Worm (Caenorhabditis elegans) whole organism, L2 larva: ENCODE results near the gene dnj-25.

Experiments used
- C34F6.9 ChIP-seq: fragments of 150-350 bp; optimal IDR thresholded peaks from 2 replicates; lab custom pipeline; 2014; ENCODE audit warnings: missing biosample characterization, missing genetic modification characterization
- F13H6.1 ChIP-seq: sonication (generic microtip); optimal IDR thresholded peaks from 2 replicates; lab custom pipeline; 2016; ENCODE audit warnings: missing genetic modification characterization, missing compliant biosample characterization
- R02D3.7 ChIP-seq: fragments of 150-350 bp; optimal IDR thresholded peaks from 2 replicates; lab custom pipeline; 2014; ENCODE audit warnings: missing biosample characterization, missing genetic modification characterization
- Y55F3AM.14 ChIP-seq: fragments of 200-800 bp; sonication (Bioruptor generic); optimal IDR thresholded peaks from 2 replicates; lab custom pipeline; 2018; ENCODE audit warnings: mild to moderate bottlenecking, missing genetic modification characterization, missing compliant biosample characterization
- ZK546.5 ChIP-seq: sonication (generic microtip); optimal IDR thresholded peaks from 2 replicates; lab custom pipeline; 2017; ENCODE audit warnings: missing biosample characterization, missing genetic modification characterization
- aly-2 ChIP-seq: fragments of 150-350 bp; optimal IDR thresholded peaks from 2 replicates; lab custom pipeline; 2014; ENCODE audit warnings: missing biosample characterization, missing genetic modification characterization
- ama-1 ChIP-seq: fragments of 150-350 bp; optimal IDR thresholded peaks from 2 replicates; lab custom pipeline; 2018; ENCODE audit warnings: inconsistent platforms
- blmp-1 ChIP-seq: sonication (generic microtip); optimal IDR thresholded peaks from 2 replicates; lab custom pipeline; 2017; ENCODE audit warnings: missing genetic modification characterization, mild to moderate bottlenecking, missing compliant biosample characterization, antibody characterized with exemption, moderate library complexity; ENCODE audit not compliant: insufficient read depth
- ceh-16 ChIP-seq: fragments of 150-350 bp; optimal IDR thresholded peaks from 2 replicates; lab custom pipeline; 2014; ENCODE audit warnings: missing biosample characterization, missing genetic modification characterization
- ceh-82 ChIP-seq: fragments of 150-350 bp; optimal IDR thresholded peaks from 2 replicates; lab custom pipeline; 2014; ENCODE audit warnings: missing biosample characterization, missing genetic modification characterization
- crh-2 ChIP-seq: sonication (generic microtip); optimal IDR thresholded peaks from 2 replicates; lab custom pipeline; 2017; ENCODE audit warnings: missing biosample characterization, missing genetic modification characterization
- dmd-4 ChIP-seq: sonication (generic microtip); optimal IDR thresholded peaks from 2 replicates; lab custom pipeline; 2017; ENCODE audit warnings: missing biosample characterization, missing genetic modification characterization
- egl-27 ChIP-seq: sonication (generic microtip); optimal IDR thresholded peaks from 3 replicates; lab custom pipeline; 2017; ENCODE audit warnings: missing biosample characterization, missing genetic modification reagents, missing genetic modification characterization
- fos-1 ChIP-seq: fragments of 150-350 bp; optimal IDR thresholded peaks from 2 replicates; lab custom pipeline; 2014; ENCODE audit warnings: missing biosample characterization, missing genetic modification characterization
- gmeb-1 ChIP-seq: fragments of 150-350 bp; optimal IDR thresholded peaks from 2 replicates; lab custom pipeline; 2014; ENCODE audit warnings: missing biosample characterization, missing genetic modification characterization
- lin-11 ChIP-seq: fragments of 150-350 bp; sonication (generic microtip); optimal IDR thresholded peaks from 2 replicates; lab custom pipeline; 2014; ENCODE audit warnings: missing biosample characterization, missing genetic modification characterization, inconsistent platforms, mixed read lengths
- lin-39 ChIP-seq: fragments of 150-350 bp; optimal IDR thresholded peaks from 2 replicates; lab custom pipeline; 2014; ENCODE audit warnings: missing biosample characterization, missing genetic modification reagents, missing genetic modification characterization
- lsy-2 ChIP-seq, 2 experiments: fragments of 150-350 bp in 1 of 2; sonication (generic microtip) in 1 of 2; optimal IDR thresholded peaks; 2 replicates each; lab custom pipeline; 2014 to 2017; ENCODE audit warnings: missing biosample characterization in 2 of 2, missing genetic modification characterization in 2 of 2
- mab-5 ChIP-seq: fragments of 150-350 bp; optimal IDR thresholded peaks from 2 replicates; lab custom pipeline; 2014; ENCODE audit warnings: missing biosample characterization, missing genetic modification characterization
- mdl-1 ChIP-seq, 2 experiments: fragments of 150-350 bp in 1 of 2; sonication (generic microtip) in 1 of 2; optimal IDR thresholded peaks; 2 replicates each; lab custom pipeline; 2017; ENCODE audit warnings: missing biosample characterization in 2 of 2, missing genetic modification characterization in 2 of 2
- nhr-10 ChIP-seq: sonication (generic microtip); optimal IDR thresholded peaks from 2 replicates; lab custom pipeline; 2017; ENCODE audit warnings: missing biosample characterization, missing genetic modification characterization
- nhr-12 ChIP-seq: fragments of 150-350 bp; optimal IDR thresholded peaks from 2 replicates; lab custom pipeline; 2014; ENCODE audit warnings: missing biosample characterization, missing genetic modification characterization
- nhr-129 ChIP-seq: fragments of 150-350 bp; optimal IDR thresholded peaks from 2 replicates; lab custom pipeline; 2014; ENCODE audit warnings: missing biosample characterization, missing genetic modification characterization
- nhr-21 ChIP-seq: fragments of 150-350 bp; optimal IDR thresholded peaks from 2 replicates; lab custom pipeline; 2014; ENCODE audit warnings: missing biosample characterization, missing genetic modification characterization
- nhr-23 ChIP-seq: fragments of 150-350 bp; optimal IDR thresholded peaks from 2 replicates; lab custom pipeline; 2014; ENCODE audit warnings: missing biosample characterization, missing genetic modification reagents, missing genetic modification characterization
- nhr-237 ChIP-seq: fragments of 150-350 bp; optimal IDR thresholded peaks from 2 replicates; lab custom pipeline; 2014; ENCODE audit warnings: missing biosample characterization, missing genetic modification characterization
- nhr-6 ChIP-seq: fragments of 150-350 bp; optimal IDR thresholded peaks from 2 replicates; lab custom pipeline; 2014; ENCODE audit warnings: missing biosample characterization, missing genetic modification characterization
- nhr-77 ChIP-seq: fragments of 150-350 bp; optimal IDR thresholded peaks from 2 replicates; lab custom pipeline; 2014; ENCODE audit warnings: missing biosample characterization, missing genetic modification characterization
- peb-1 ChIP-seq: fragments of 150-350 bp; optimal IDR thresholded peaks from 2 replicates; lab custom pipeline; 2014; ENCODE audit warnings: missing biosample characterization, missing genetic modification characterization
- sem-4 ChIP-seq: fragments of 150-350 bp; optimal IDR thresholded peaks from 2 replicates; lab custom pipeline; 2014; ENCODE audit warnings: missing biosample characterization, missing genetic modification reagents, missing genetic modification characterization
- skn-1 ChIP-seq: sonication (generic microtip); optimal IDR thresholded peaks from 2 replicates; lab custom pipeline; 2017; ENCODE audit warnings: missing biosample characterization, missing genetic modification characterization
- sma-9 ChIP-seq, 2 experiments: fragments of 150-350 bp in 1 of 2; sonication (generic microtip) in 1 of 2; optimal IDR thresholded peaks; 2 replicates each; lab custom pipeline; 2014 to 2016; ENCODE audit warnings: missing genetic modification characterization in 2 of 2, mild to moderate bottlenecking in 1 of 2, missing biosample characterization in 1 of 2, missing compliant biosample characterization in 1 of 2, missing genetic modification reagents in 1 of 2, moderate library complexity in 1 of 2
- snpc-4 ChIP-seq: fragments of 150-350 bp; optimal IDR thresholded peaks from 2 replicates; lab custom pipeline; 2014; ENCODE audit warnings: missing biosample characterization, missing genetic modification characterization
- unc-39 ChIP-seq: fragments of 150-350 bp; optimal IDR thresholded peaks from 2 replicates; lab custom pipeline; 2014; ENCODE audit warnings: missing biosample characterization, missing genetic modification characterization
- unc-55 ChIP-seq: fragments of 150-350 bp; sonication (generic microtip); optimal IDR thresholded peaks from 3 replicates; lab custom pipeline; 2014; ENCODE audit warnings: missing biosample characterization, missing genetic modification reagents, missing genetic modification characterization
- unc-62 ChIP-seq: fragments of 150-350 bp; optimal IDR thresholded peaks from 2 replicates; lab custom pipeline; 2014; ENCODE audit warnings: missing biosample characterization, missing genetic modification reagents, missing genetic modification characterization
- zag-1 ChIP-seq: fragments of 150-350 bp; optimal IDR thresholded peaks from 2 replicates; lab custom pipeline; 2014; ENCODE audit warnings: missing biosample characterization, missing genetic modification characterization
- ztf-1 ChIP-seq: fragments of 200-800 bp; sonication (Bioruptor generic); conservative IDR thresholded peaks from 2 replicates; pipeline ENCODE4 v1.3.6; 2022; ENCODE audit warnings: missing genetic modification characterization, missing compliant biosample characterization
- ztf-11 ChIP-seq: sonication (generic microtip); optimal IDR thresholded peaks from 2 replicates; lab custom pipeline; 2017; ENCODE audit warnings: missing biosample characterization, missing genetic modification characterization
- ztf-4 ChIP-seq: fragments of 150-350 bp; optimal IDR thresholded peaks from 2 replicates; lab custom pipeline; 2014; ENCODE audit warnings: missing biosample characterization, missing genetic modification characterization

Gene dnj-25

ce11 chrV:20781346-20781952 lies 37.3 kb upstream of the dnj-25 start:
- no peak for TF ChIP-seq aly-2

- TF ChIP-seq lsy-2 (tag; optimal IDR thresholded peaks at IDR 0.05; lab: Kevin White, UChicago), result peak in 1 of 2 experiments; percentile 40
- no peak for TF ChIP-seq ceh-82 (tag; lab: Kevin White, UChicago)
- no peak for TF ChIP-seq ceh-16
- no peak for TF ChIP-seq lin-39 (tag; lab: Kevin White, UChicago)
- TF ChIP-seq, all 48 proteins: peak for 1
These were observed 36.3 kb upstream of the dnj-25 start, which contains the start of gene hif-1 for ce11 chrV:20780400-20780799. TSS of gene hif-1 (plus strand) at chrV:20780407.

DNA sequence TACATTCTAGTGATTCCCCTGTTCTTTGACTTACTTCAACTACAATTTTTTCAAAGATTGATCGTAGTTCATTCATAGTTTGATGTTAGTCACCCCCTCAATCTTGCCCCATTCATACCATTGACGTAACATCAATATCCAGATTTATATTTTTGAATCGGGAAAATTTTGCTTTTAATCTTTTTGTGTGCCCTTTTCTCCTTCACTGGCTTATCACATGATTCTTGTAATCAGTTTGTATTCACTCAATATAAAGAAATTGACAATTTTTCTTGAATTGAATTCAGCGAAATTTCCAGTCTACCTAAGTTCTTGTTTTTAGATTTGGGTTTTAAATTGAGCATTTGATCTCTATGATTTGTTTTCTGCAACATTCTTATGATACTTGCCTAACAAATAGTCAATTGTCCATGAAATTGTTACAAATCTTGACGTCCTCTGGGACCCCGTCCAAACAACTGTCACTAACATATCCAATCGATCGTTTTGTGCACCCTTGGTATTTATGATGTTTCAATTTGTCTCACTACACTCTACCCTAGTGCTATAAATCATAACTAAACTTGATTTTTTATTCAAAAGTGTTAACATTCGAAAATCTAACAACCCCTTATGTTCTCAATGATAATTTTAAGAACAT lies 35.7 kb upstream of the dnj-25 start:
- TF ChIP-seq C34F6.9 (tag; lab: Kevin White, UChicago), result peak; percentile 1
- TF ChIP-seq lin-39 (tag; lab: Kevin White, UChicago), result no peak
- TF ChIP-seq nhr-10 (tag; lab: Kevin White, UChicago), result no peak
- TF ChIP-seq gmeb-1 (tag; lab: Kevin White, UChicago), result peak; percentile 15
- TF ChIP-seq unc-55 (GFP tag; lab: Kevin White, UChicago), result no peak
- TF ChIP-seq lsy-2 (tag; optimal IDR thresholded peaks at IDR 0.05; lab: Kevin White, UChicago), result no peak
- no peak for TF ChIP-seq nhr-21
- TF ChIP-seq unc-62 (GFP tag; lab: Kevin White, UChicago), result no peak
- TF ChIP-seq unc-39 (tag; lab: Kevin White, UChicago), result no peak
- no peak for TF ChIP-seq R02D3.7 (tag; lab: Kevin White, UChicago)
- TF ChIP-seq ceh-16, result no peak
- TF ChIP-seq ztf-4 (tag; lab: Kevin White, UChicago), result peak; percentile 10
- TF ChIP-seq nhr-129, result peak; percentile 26
- no peak for TF ChIP-seq nhr-77 (tag; lab: Kevin White, UChicago)

ce11 chrV:20778886-20779285 lies 34.7 kb upstream of the dnj-25 start:
- no peak for TF ChIP-seq lin-11
- no peak for TF ChIP-seq nhr-10 (tag; lab: Kevin White, UChicago)
- no peak for TF ChIP-seq mab-5 (tag; lab: Kevin White, UChicago)
- no peak for TF ChIP-seq ZK546.5
- no peak for TF ChIP-seq peb-1 (tag; lab: Kevin White, UChicago)
- peak; percentile 35 for TF ChIP-seq fos-1 (tag; lab: Kevin White, UChicago)
- no peak for TF ChIP-seq sem-4 (tag; lab: Kevin White, UChicago)
- TF ChIP-seq nhr-23 (tag; lab: Kevin White, UChicago), result no peak
- no peak for TF ChIP-seq nhr-129
- no peak for TF ChIP-seq F13H6.1
- no peak for TF ChIP-seq R02D3.7 (tag; lab: Kevin White, UChicago)
- TF ChIP-seq crh-2 (tag; lab: Kevin White, UChicago), result peak; percentile 40
- TF ChIP-seq sma-9 (GFP tag; optimal IDR thresholded peaks at IDR 0.05; lab: Kevin White, UChicago), result peak; percentile 47
- TF ChIP-seq sma-9 (tag; optimal IDR thresholded peaks at IDR 0.05; lab: Kevin White, UChicago), result no peak
- TF ChIP-seq C34F6.9 (tag; lab: Kevin White, UChicago), result no peak

- TF ChIP-seq nhr-21 (peak; percentile 95), lin-39 (tag; lab: Kevin White, UChicago) (peak; percentile 78), crh-2 (tag; lab: Kevin White, UChicago) (peak; percentile 98), ama-1 (lab: Kevin White, UChicago) (peak; percentile 91), dmd-4 (tag; lab: Kevin White, UChicago) (no peak), nhr-129 (peak; percentile 97), fos-1 (tag; lab: Kevin White, UChicago) (peak; percentile 95), ceh-16 (peak; percentile 66), ztf-11 (tag; lab: Kevin White, UChicago) (peak; percentile 31), nhr-12 (tag; lab: Kevin White, UChicago) (no peak), ztf-1 (GFP tag; lab: Robert Waterston, UW) (no peak), aly-2 (no peak), zag-1 (tag; lab: Kevin White, UChicago) (peak; percentile 96), nhr-23 (tag; lab: Kevin White, UChicago) (no peak), nhr-77 (tag; lab: Kevin White, UChicago) (peak; percentile 60), Y55F3AM.14 (GFP tag; lab: Kevin White, UChicago) (peak; percentile 84), nhr-237 (peak; percentile 3), blmp-1 (tag; lab: Kevin White, UChicago) (peak; percentile 70), snpc-4 (tag; lab: Kevin White, UChicago) (peak; percentile 67), ztf-4 (tag; lab: Kevin White, UChicago) (peak; percentile 98), unc-39 (tag; lab: Kevin White, UChicago) (no peak), mab-5 (tag; lab: Kevin White, UChicago) (peak; percentile 94), R02D3.7 (tag; lab: Kevin White, UChicago) (no peak), skn-1 (peak; percentile 18), lin-11 (peak; percentile 91), mdl-1 (tag; optimal IDR thresholded peaks at IDR 0.05; lab: Kevin White, UChicago) (peak; percentile 93 to 99), gmeb-1 (tag; lab: Kevin White, UChicago) (peak; percentile 85), unc-62 (GFP tag; lab: Kevin White, UChicago) (peak; percentile 82), nhr-6 (tag; lab: Kevin White, UChicago) (peak; percentile 97), F13H6.1 (peak; percentile 99), egl-27 (tag; lab: Kevin White, UChicago) (peak; percentile 98)
These were observed 34.1 kb upstream of the dnj-25 start for ce11 chrV:20778257-20778697.
